Worm (Caenorhabditis elegans): ENCODE measurements around the gene jbts-14.

DNA sequence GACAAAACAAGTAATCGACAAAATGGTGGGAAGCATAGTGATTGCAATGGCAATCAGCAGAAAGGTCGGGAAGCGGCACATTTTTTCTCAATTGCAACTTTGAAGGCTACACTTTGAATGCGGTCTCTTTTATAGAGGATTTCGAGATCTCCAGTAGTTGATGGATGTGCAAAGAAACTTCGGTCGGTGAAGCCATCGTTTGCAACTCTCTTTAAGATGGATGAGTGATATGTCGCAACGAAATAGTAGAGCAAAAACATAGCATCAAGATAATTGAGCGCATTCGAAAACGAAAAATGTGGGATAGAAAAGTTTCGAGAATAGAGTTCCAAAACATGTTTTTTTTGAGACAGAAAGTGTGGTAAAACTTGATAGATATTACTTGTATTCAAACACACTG lies 23.2 kb downstream of the jbts-14 start, which contains the start of gene EGAP4.1:
- no peak for TF ChIP-seq med-1 (GFP tag; optimal IDR thresholded peaks at IDR 0.05; ENCODE audit: insufficient read depth)
- no peak for TF ChIP-seq klf-2 (GFP tag; conservative IDR thresholded peaks at IDR 0.05)
- no peak for TF ChIP-seq ref-1 (GFP tag; conservative IDR thresholded peaks at IDR 0.05)
- no peak for TF ChIP-seq T22C8.4 (GFP tag; IDR thresholded peaks at IDR 0.05)
